Fruit fly (Drosophila melanogaster) whole organism, pupa: ENCODE data around the gene ATPsynCF6.

ENCODE experiments used
- CG12605 ChIP-seq: fragments of 200-800 bp; sonication (Bioruptor generic); IDR thresholded peaks from 2 replicates; pipeline ENCODE4 v1.3.6; 2022; ENCODE audit warnings: missing biosample characterization, missing genetic modification characterization
- CG13204 ChIP-seq: fragments of 200-800 bp; sonication (Bioruptor generic); optimal IDR thresholded peaks from 2 replicates; lab custom pipeline; 2018; ENCODE audit warnings: missing biosample characterization, mild to moderate bottlenecking, missing genetic modification characterization, moderate library complexity
- CG15710 ChIP-seq: fragments of 200-800 bp; sonication (Bioruptor generic); optimal IDR thresholded peaks from 2 replicates; lab custom pipeline; 2018; ENCODE audit warnings: missing biosample characterization, mild to moderate bottlenecking, missing genetic modification characterization, moderate library complexity
- CG8159 ChIP-seq: fragments of 200-800 bp; sonication (Bioruptor generic); optimal IDR thresholded peaks from 3 replicates; lab custom pipeline; 2018; ENCODE audit warnings: missing biosample characterization, mild to moderate bottlenecking, missing genetic modification characterization, moderate library complexity
- CG8301 ChIP-seq: fragments of 200-800 bp; sonication (Bioruptor generic); optimal IDR thresholded peaks from 2 replicates; lab custom pipeline; 2018; ENCODE audit warnings: missing biosample characterization, mild to moderate bottlenecking, missing genetic modification characterization
- D1 ChIP-seq: fragments of 200-800 bp; sonication (Bioruptor generic); optimal IDR thresholded peaks from 2 replicates; lab custom pipeline; 2018; ENCODE audit warnings: missing biosample characterization, mild to moderate bottlenecking, missing genetic modification characterization, moderate library complexity
- EcR ChIP-seq: fragments of 200-800 bp; sonication (Bioruptor generic); optimal IDR thresholded peaks from 3 replicates; lab custom pipeline; 2019; ENCODE audit warnings: missing biosample characterization, missing genetic modification characterization, mild to moderate bottlenecking, moderate library complexity, missing genetic modification reagents
- Pif1A ChIP-seq: fragments of 200-800 bp; sonication (Bioruptor generic); optimal IDR thresholded peaks from 3 replicates; lab custom pipeline; 2016; ENCODE audit warnings: missing biosample characterization, missing genetic modification characterization
- Pif1B ChIP-seq: fragments of 200-800 bp; sonication (Bioruptor generic); optimal IDR thresholded peaks from 3 replicates; lab custom pipeline; 2016; ENCODE audit warnings: missing biosample characterization, missing genetic modification characterization
- fd96Ca ChIP-seq: fragments of 200-800 bp; sonication (Bioruptor generic); IDR thresholded peaks from 3 replicates; pipeline ENCODE4 v1.3.6; 2022; ENCODE audit warnings: missing biosample characterization, missing genetic modification characterization
- gl ChIP-seq: fragments of 200-800 bp; sonication (Bioruptor generic); optimal IDR thresholded peaks from 2 replicates; lab custom pipeline; 2018; ENCODE audit warnings: missing biosample characterization, mild to moderate bottlenecking, missing genetic modification characterization
- rn ChIP-seq: fragments of 200-800 bp; sonication (Bioruptor generic); IDR thresholded peaks from 2 replicates; pipeline ENCODE4 v1.3.6; 2022; ENCODE audit warnings: missing biosample characterization, missing genetic modification characterization

dm6 chr3R:23312796-23313195, 43.1 kb downstream of the ATPsynCF6 start:
- no peak for TF ChIP-seq gl (tag; lab: Kevin White, UChicago)
- TF ChIP-seq Pif1A (GFP tag; lab: Kevin White, UChicago): no peak
- no peak for TF ChIP-seq D1
- no peak for TF ChIP-seq CG15710 (tag; lab: Kevin White, UChicago)
- TF ChIP-seq CG8301 (tag; lab: Kevin White, UChicago): no peak
- no peak for TF ChIP-seq Pif1B (GFP tag; lab: Kevin White, UChicago)
- no peak for TF ChIP-seq CG12605 (GFP tag; lab: Robert Waterston, UW)
- TF ChIP-seq CG8159: no peak
- no peak for TF ChIP-seq fd96Ca (GFP tag; lab: Robert Waterston, UW)
- TF ChIP-seq EcR: no peak
- no peak for TF ChIP-seq CG13204 (GFP tag; lab: Kevin White, UChicago)
- no peak for TF ChIP-seq rn (GFP tag; lab: Robert Waterston, UW)
